Worm (Caenorhabditis elegans) whole organism, L4 larva: ENCODE results near the gene sdz-6.
"Not testable (repeated sequence)": the region's sequence is repeated elsewhere in the genome, so short reads cannot be mapped to it uniquely, and the experiment has no call there.

ENCODE experiments used
- aha-1 ChIP-seq: fragments of 150-350 bp; peaks from one replicate; lab custom pipeline; 2014; ENCODE audit warnings: missing biosample characterization, missing genetic modification characterization
- attf-4 ChIP-seq: sonication (generic microtip); optimal IDR thresholded peaks from 3 replicates; lab custom pipeline; 2017; ENCODE audit warnings: missing biosample characterization, missing genetic modification characterization
- dmd-6 ChIP-seq: fragments of 200-800 bp; sonication (Bioruptor generic); IDR thresholded peaks from 2 replicates; pipeline ENCODE4 v1.3.6; 2022; ENCODE audit warnings: missing genetic modification reagents, missing genetic modification characterization, missing compliant biosample characterization
- mxl-2 ChIP-seq: fragments of 200-800 bp; sonication (Bioruptor generic); conservative IDR thresholded peaks from 2 replicates; pipeline ENCODE4 v1.3.6; 2022; ENCODE audit warnings: missing genetic modification reagents, missing genetic modification characterization, missing compliant biosample characterization
- nhr-41 ChIP-seq: fragments of 200-800 bp; sonication (Bioruptor generic); IDR thresholded peaks from 2 replicates; pipeline ENCODE4 v1.3.6; 2022; ENCODE audit warnings: missing genetic modification reagents, missing genetic modification characterization, missing compliant biosample characterization
- pha-4 ChIP-seq, 2 experiments: fragments of 150-350 bp in 1 of 2; fragments of 200-800 bp in 1 of 2; sonication (Bioruptor generic) in 1 of 2; IDR thresholded peaks in 1 of 2; optimal IDR thresholded peaks in 1 of 2; 2 replicates each; pipeline versions ENCODE4 v1.3.6 to Lab custom; 2014 to 2022; ENCODE audit warnings: missing genetic modification characterization in 2 of 2, missing genetic modification reagents in 2 of 2, missing biosample characterization in 1 of 2, missing compliant biosample characterization in 1 of 2
- set-16 ChIP-seq: fragments of 200-800 bp; sonication (Bioruptor generic); IDR thresholded peaks from 2 replicates; pipeline ENCODE4 v1.3.6; 2022; ENCODE audit warnings: missing genetic modification reagents, missing genetic modification characterization, missing compliant biosample characterization

ce11 chrV:19317058-19317457 lies 3.4 kb upstream of the sdz-6 start, which contains the start of gene srh-208:
- not testable (repeated sequence) for TF ChIP-seq aha-1 (tag; lab: Kevin White, UChicago); mxl-2 (GFP tag; lab: Robert Waterston, UW); attf-4 (tag; lab: Kevin White, UChicago); nhr-41 (GFP tag; lab: Robert Waterston, UW); set-16 (GFP tag; lab: Robert Waterston, UW); pha-4 (GFP tag; IDR thresholded peaks at IDR 0.05; lab: Robert Waterston, UW); pha-4 (tag; optimal IDR thresholded peaks at IDR 0.05; lab: Kevin White, UChicago); dmd-6 (GFP tag; lab: Robert Waterston, UW)
